Worm (Caenorhabditis elegans) whole organism, L4 larva: ENCODE measurements around the gene C24G6.8.

Experiments
- D1046.2 ChIP-seq: fragments of 200-800 bp; sonication (Bioruptor generic); IDR thresholded peaks from 2 replicates; pipeline ENCODE4 v1.3.6; 2022; ENCODE audit warnings: missing genetic modification characterization, missing compliant biosample characterization
- F49E8.2 ChIP-seq: sonication (generic microtip); optimal IDR thresholded peaks from 2 replicates; lab custom pipeline; 2016; ENCODE audit warnings: missing compliant biosample characterization, mild to moderate bottlenecking, missing genetic modification characterization, borderline replicate concordance
- T20F7.1 ChIP-seq: fragments of 200-800 bp; sonication (Bioruptor generic); optimal IDR thresholded peaks from 2 replicates; lab custom pipeline; 2018; ENCODE audit warnings: mild to moderate bottlenecking, missing genetic modification characterization, missing compliant biosample characterization
- Y48G9A.11 ChIP-seq: fragments of 200-800 bp; sonication (Bioruptor generic); IDR thresholded peaks from 2 replicates; pipeline ENCODE4 v1.3.6; 2022; ENCODE audit warnings: missing genetic modification reagents, missing genetic modification characterization, missing compliant biosample characterization
- ZK337.2 ChIP-seq: fragments of 200-800 bp; sonication (Bioruptor generic); IDR thresholded peaks from 2 replicates; pipeline ENCODE4 v1.3.6; 2022; ENCODE audit warnings: missing genetic modification reagents, missing genetic modification characterization, missing compliant biosample characterization
- ZK546.5 ChIP-seq, 2 experiments: sonication (generic microtip); optimal IDR thresholded peaks; 2 replicates each; lab custom pipeline; 2017; ENCODE audit warnings: missing biosample characterization in 2 of 2, missing genetic modification characterization in 2 of 2
- aha-1 ChIP-seq: fragments of 150-350 bp; peaks from one replicate; lab custom pipeline; 2014; ENCODE audit warnings: missing biosample characterization, missing genetic modification characterization
- ceh-28 ChIP-seq: fragments of 150-350 bp; optimal IDR thresholded peaks from 2 replicates; lab custom pipeline; 2014; ENCODE audit warnings: missing biosample characterization, missing genetic modification reagents, missing genetic modification characterization
- ceh-44 ChIP-seq: fragments of 200-800 bp; sonication (Bioruptor generic); IDR thresholded peaks from 2 replicates; pipeline ENCODE4 v1.3.6; 2022; ENCODE audit warnings: missing genetic modification reagents, missing genetic modification characterization, missing compliant biosample characterization
- ctbp-1 ChIP-seq: fragments of 200-800 bp; sonication (Bioruptor generic); IDR thresholded peaks from 2 replicates; pipeline ENCODE4 v1.3.6; 2022; ENCODE audit warnings: missing genetic modification reagents, missing genetic modification characterization, missing compliant biosample characterization
- daf-12 ChIP-seq: fragments of 150-350 bp; optimal IDR thresholded peaks from 2 replicates; lab custom pipeline; 2014; ENCODE audit warnings: missing biosample characterization, missing genetic modification reagents, missing genetic modification characterization
- daf-16 ChIP-seq, 3 experiments: sonication (generic microtip); optimal IDR thresholded peaks; 2 replicates each; lab custom pipeline; 2016 to 2017; ENCODE audit warnings: missing genetic modification characterization in 3 of 3, missing genetic modification reagents in 3 of 3, mild to moderate bottlenecking in 2 of 3, missing compliant biosample characterization in 2 of 3, missing biosample characterization in 1 of 3, moderate library complexity in 1 of 3
- dmd-6 ChIP-seq: fragments of 200-800 bp; sonication (Bioruptor generic); IDR thresholded peaks from 2 replicates; pipeline ENCODE4 v1.3.6; 2022; ENCODE audit warnings: missing genetic modification reagents, missing genetic modification characterization, missing compliant biosample characterization
- hlh-30 ChIP-seq: sonication (generic microtip); optimal IDR thresholded peaks from 2 replicates; lab custom pipeline; 2017; ENCODE audit warnings: antibody characterized with exemption, mild to moderate bottlenecking, missing genetic modification characterization, missing compliant biosample characterization; ENCODE audit not compliant: insufficient read depth
- hmg-1.1 ChIP-seq: fragments of 200-800 bp; sonication (Bioruptor generic); IDR thresholded peaks from 2 replicates; pipeline ENCODE4 v1.3.6; 2022; ENCODE audit warnings: missing genetic modification reagents, missing genetic modification characterization, missing compliant biosample characterization
- jun-1 ChIP-seq: fragments of 150-350 bp; optimal IDR thresholded peaks from 2 replicates; lab custom pipeline; 2014; ENCODE audit warnings: missing biosample characterization, missing genetic modification reagents, missing genetic modification characterization
- lin-39 ChIP-seq: fragments of 150-350 bp; optimal IDR thresholded peaks from 2 replicates; lab custom pipeline; 2014; ENCODE audit warnings: missing biosample characterization, missing genetic modification reagents, missing genetic modification characterization
- madf-9 ChIP-seq: fragments of 200-800 bp; sonication (Bioruptor generic); conservative IDR thresholded peaks from 2 replicates; pipeline ENCODE4 v1.3.6; 2022; ENCODE audit warnings: missing genetic modification reagents, missing genetic modification characterization, missing compliant biosample characterization
- mes-2 ChIP-seq: sonication (generic microtip); optimal IDR thresholded peaks from 2 replicates; lab custom pipeline; 2016; ENCODE audit warnings: missing genotype, mild to moderate bottlenecking, missing genetic modification characterization, missing compliant biosample characterization; ENCODE audit not compliant: poor library complexity, severe bottlenecking
- nhr-11 ChIP-seq: fragments of 150-350 bp; optimal IDR thresholded peaks from 2 replicates; lab custom pipeline; 2014; ENCODE audit warnings: missing biosample characterization, missing genetic modification characterization
- nhr-25 ChIP-seq: sonication (generic microtip); optimal IDR thresholded peaks from 2 replicates; lab custom pipeline; 2017; ENCODE audit warnings: missing genetic modification characterization, mild to moderate bottlenecking, missing compliant biosample characterization, antibody characterized with exemption, moderate library complexity, borderline replicate concordance; ENCODE audit not compliant: insufficient read depth
- nhr-48 ChIP-seq: sonication (generic microtip); optimal IDR thresholded peaks from 2 replicates; lab custom pipeline; 2016; ENCODE audit warnings: mild to moderate bottlenecking, missing genetic modification characterization, missing compliant biosample characterization
- pha-4 ChIP-seq, 2 experiments: fragments of 150-350 bp in 1 of 2; fragments of 200-800 bp in 1 of 2; sonication (Bioruptor generic) in 1 of 2; IDR thresholded peaks in 1 of 2; optimal IDR thresholded peaks in 1 of 2; 2 replicates each; pipeline versions ENCODE4 v1.3.6 to Lab custom; 2014 to 2022; ENCODE audit warnings: missing genetic modification characterization in 2 of 2, missing genetic modification reagents in 2 of 2, missing biosample characterization in 1 of 2, missing compliant biosample characterization in 1 of 2
- php-3 ChIP-seq: fragments of 200-800 bp; sonication (Bioruptor generic); IDR thresholded peaks from 2 replicates; pipeline ENCODE4 v1.3.6; 2022; ENCODE audit warnings: missing genetic modification reagents, missing genetic modification characterization, missing compliant biosample characterization
- snpc-1.2 ChIP-seq: fragments of 200-800 bp; sonication (Bioruptor generic); IDR thresholded peaks from 2 replicates; pipeline ENCODE4 v1.3.6; 2022; ENCODE audit warnings: missing genetic modification reagents, missing genetic modification characterization, missing compliant biosample characterization
- snpc-4 ChIP-seq: fragments of 150-350 bp; optimal IDR thresholded peaks from 2 replicates; lab custom pipeline; 2014; ENCODE audit warnings: missing biosample characterization, missing genetic modification characterization
- unc-130 ChIP-seq: sonication (generic microtip); optimal IDR thresholded peaks from 2 replicates; lab custom pipeline; 2016; ENCODE audit warnings: missing genetic modification reagents, missing genetic modification characterization, missing compliant biosample characterization
- unc-62 ChIP-seq, 3 experiments: fragments of 150-350 bp in 1 of 3; sonication (generic microtip); optimal IDR thresholded peaks in 2 of 3; peaks in 1 of 3; 1 replicate in 1 of 3; 2 replicates in 2 of 3; lab custom pipeline; 2014 to 2017; ENCODE audit warnings: missing biosample characterization in 3 of 3, missing genetic modification characterization in 3 of 3, missing genetic modification reagents in 3 of 3, missing genotype in 1 of 3

C24G6.8 gene

ce11 chrV:5536240-5536811 lies 652 bp upstream of the C24G6.8 start, which contains the start of the genes cox-16 and syp-2:
cox-16 (minus strand) TSS chrV:5536243.
syp-2 (plus strand) TSS chrV:5536487.
- no peak for TF ChIP-seq F49E8.2
- peak; percentile 8 for TF ChIP-seq mes-2
- TF ChIP-seq madf-9 (GFP tag; lab: Robert Waterston, UW): no peak
- peak; percentile 26 for TF ChIP-seq unc-130
- TF ChIP-seq daf-16 (GFP tag; optimal IDR thresholded peaks at IDR 0.05; lab: Kevin White, UChicago): no peak
- no peak for TF ChIP-seq daf-16 (tag; optimal IDR thresholded peaks at IDR 0.05; lab: Kevin White, UChicago)
- peak; percentile 97 for TF ChIP-seq Y48G9A.11 (GFP tag; lab: Robert Waterston, UW)
- TF ChIP-seq ctbp-1 (GFP tag; lab: Robert Waterston, UW): no peak
- TF ChIP-seq hlh-30 (tag; lab: Kevin White, UChicago): peak; percentile 18
- TF ChIP-seq snpc-1.2: 0 out of 2 replicates have a peak, but pooled peaks have one; percentile 36
- TF ChIP-seq lin-39: no peak
- peak; percentile 96 for TF ChIP-seq T20F7.1 (GFP tag; lab: Kevin White, UChicago)
- no peak for TF ChIP-seq nhr-11 (tag; lab: Kevin White, UChicago)
- TF ChIP-seq jun-1 (tag; lab: Kevin White, UChicago): no peak
- TF ChIP-seq snpc-4 (tag; lab: Kevin White, UChicago): no peak
- no peak for TF ChIP-seq dmd-6 (GFP tag; lab: Robert Waterston, UW)
- TF ChIP-seq hmg-1.1 (GFP tag; lab: Robert Waterston, UW): 0 out of 2 replicates have a peak, but pooled peaks have one; percentile 32

DNA sequence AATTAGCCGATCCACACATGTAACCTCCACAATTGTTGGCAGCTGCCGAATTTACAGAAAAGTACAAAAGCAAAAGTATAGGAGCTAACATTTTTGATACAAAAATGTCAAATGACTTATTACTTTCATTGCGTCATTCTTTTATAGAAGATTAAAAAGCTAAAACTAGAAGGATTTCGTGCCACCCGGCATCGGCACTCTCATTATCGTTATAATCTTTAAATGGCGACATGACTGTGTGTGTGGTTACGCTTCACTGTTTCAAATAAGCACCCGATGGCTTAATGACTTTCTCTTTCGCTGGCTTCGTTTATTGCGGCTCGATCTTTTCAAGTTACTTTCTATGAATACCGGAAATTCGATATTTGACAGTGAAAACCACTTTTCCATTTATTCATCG lies 1.9 kb downstream of the C24G6.8 start, which contains the start of gene grl-1:
TSS of gene grl-1 (minus strand) at position 101 of the 400 bp plus-strand sequence.
- TF ChIP-seq unc-62 (GFP tag; optimal IDR thresholded peaks at IDR 0.05 in 1 of 2; lab: Kevin White, UChicago): no peak
- no peak for TF ChIP-seq unc-62 (tag; optimal IDR thresholded peaks at IDR 0.05; lab: Kevin White, UChicago)
- no peak for TF ChIP-seq Y48G9A.11 (GFP tag; lab: Robert Waterston, UW)
- TF ChIP-seq php-3 (GFP tag; lab: Robert Waterston, UW): no peak
- TF ChIP-seq pha-4 (GFP tag; IDR thresholded peaks at IDR 0.05; lab: Robert Waterston, UW): no peak
- TF ChIP-seq pha-4 (tag; optimal IDR thresholded peaks at IDR 0.05; lab: Kevin White, UChicago): no peak
- TF ChIP-seq ZK546.5 (tag; optimal IDR thresholded peaks at IDR 0.05; lab: Kevin White, UChicago): no peak
- no peak for TF ChIP-seq D1046.2 (GFP tag; lab: Robert Waterston, UW)
- no peak for TF ChIP-seq ctbp-1 (GFP tag; lab: Robert Waterston, UW)
- TF ChIP-seq madf-9 (GFP tag; lab: Robert Waterston, UW): no peak
- TF ChIP-seq nhr-11 (tag; lab: Kevin White, UChicago): no peak
- no peak for TF ChIP-seq nhr-25 (tag; lab: Kevin White, UChicago)
- TF ChIP-seq snpc-1.2: no peak
- TF ChIP-seq hmg-1.1 (GFP tag; lab: Robert Waterston, UW): no peak
- no peak for TF ChIP-seq ZK337.2 (GFP tag; lab: Robert Waterston, UW)
- TF ChIP-seq ceh-44 (GFP tag; lab: Robert Waterston, UW): no peak

DNA sequence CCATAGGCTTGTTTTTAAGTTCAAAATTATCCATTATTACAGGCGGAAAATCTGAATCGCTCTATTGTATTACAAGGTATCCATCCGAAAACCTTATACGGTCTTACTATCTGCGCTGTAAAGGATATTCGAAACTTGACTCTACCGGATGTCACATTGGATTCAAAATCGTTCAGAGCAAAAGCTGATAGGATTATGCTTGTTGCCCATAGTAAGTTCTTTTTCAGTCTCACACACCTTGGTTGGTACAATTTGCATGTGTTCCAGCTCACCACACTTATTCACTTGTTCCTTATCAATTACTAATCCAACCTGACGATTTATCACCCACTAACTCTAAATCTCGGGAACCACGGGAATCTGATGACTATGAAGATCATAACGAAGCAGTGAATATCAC lies 8.0 kb downstream of the C24G6.8 start:
- TF ChIP-seq unc-62 (GFP tag; optimal IDR thresholded peaks at IDR 0.05 in 1 of 2; lab: Kevin White, UChicago): peak in 1 of 2 experiments; percentile 92
- no peak for TF ChIP-seq unc-62 (tag; optimal IDR thresholded peaks at IDR 0.05; lab: Kevin White, UChicago)
- no peak for TF ChIP-seq nhr-48 (tag; lab: Kevin White, UChicago)
- no peak for TF ChIP-seq ceh-44 (GFP tag; lab: Robert Waterston, UW)
- TF ChIP-seq, all 104 proteins: peak for 1

DNA sequence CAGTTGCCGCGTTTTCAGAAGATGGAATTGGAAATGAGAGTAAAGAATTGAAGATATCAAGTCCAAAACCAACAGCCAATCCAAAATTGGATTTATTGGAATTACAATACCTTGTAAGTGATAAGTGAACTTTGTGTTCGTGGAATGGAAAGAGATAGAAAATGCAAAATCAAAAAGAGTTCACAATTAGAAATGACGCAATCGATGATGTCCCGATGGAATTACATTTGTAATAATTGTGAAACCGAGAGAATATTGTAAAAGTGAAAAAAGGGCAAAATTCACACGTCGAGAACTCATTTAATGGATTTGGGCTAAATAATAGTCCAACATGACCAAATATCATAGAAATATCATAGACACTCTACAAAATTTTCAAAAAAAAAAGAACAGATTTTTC lies 10.5 kb downstream of the C24G6.8 start:
- TF ChIP-seq snpc-1.2: no peak
- TF ChIP-seq ceh-28: no peak
- no peak for TF ChIP-seq D1046.2 (GFP tag; lab: Robert Waterston, UW)
- TF ChIP-seq aha-1: peak; percentile 80
- TF ChIP-seq daf-12 (tag; lab: Kevin White, UChicago): no peak
- TF ChIP-seq nhr-25 (tag; lab: Kevin White, UChicago): no peak
- peak in 1 of 2 experiments; percentile 80 for TF ChIP-seq unc-62 (GFP tag; optimal IDR thresholded peaks at IDR 0.05 in 1 of 2; lab: Kevin White, UChicago)
- no peak for TF ChIP-seq unc-62 (tag; optimal IDR thresholded peaks at IDR 0.05; lab: Kevin White, UChicago)
